Worm (Caenorhabditis elegans) whole organism, L1 larva: ENCODE data around the gene R11G11.16.

Experiments used
- C04F5.9 ChIP-seq: sonication (generic microtip); optimal IDR thresholded peaks from 2 replicates; lab custom pipeline; 2016; ENCODE audit warnings: missing genetic modification characterization, missing compliant biosample characterization
- C34B4.2 ChIP-seq: sonication (generic microtip); optimal IDR thresholded peaks from 2 replicates; lab custom pipeline; 2017; ENCODE audit warnings: mild to moderate bottlenecking, missing genetic modification characterization, missing compliant biosample characterization
- aha-1 ChIP-seq: fragments of 150-350 bp; optimal IDR thresholded peaks from 2 replicates; lab custom pipeline; 2014; ENCODE audit warnings: missing biosample characterization, missing genetic modification characterization
- alr-1 ChIP-seq: fragments of 200-800 bp; sonication (Bioruptor generic); optimal IDR thresholded peaks from 2 replicates; lab custom pipeline; 2018; ENCODE audit warnings: borderline replicate concordance, mild to moderate bottlenecking, missing genetic modification characterization, missing compliant biosample characterization
- aly-2 ChIP-seq: fragments of 150-350 bp; optimal IDR thresholded peaks from 2 replicates; lab custom pipeline; 2014; ENCODE audit warnings: missing biosample characterization, missing genetic modification characterization
- ceh-88 ChIP-seq: fragments of 200-800 bp; sonication (Bioruptor generic); IDR thresholded peaks from 2 replicates; pipeline ENCODE4 v1.3.6; 2022; ENCODE audit warnings: missing genetic modification characterization, missing compliant biosample characterization
- ces-1 ChIP-seq: fragments of 150-350 bp; optimal IDR thresholded peaks from 2 replicates; lab custom pipeline; 2014; ENCODE audit warnings: missing biosample characterization, missing genetic modification reagents, missing genetic modification characterization
- elt-3 ChIP-seq, 6 experiments: fragments of 150-350 bp in 1 of 6; sonication (generic microtip); optimal IDR thresholded peaks; 2 replicates each; lab custom pipeline; 2017 to 2018; ENCODE audit warnings: missing biosample characterization in 6 of 6, missing genetic modification characterization in 6 of 6, inconsistent platforms in 1 of 6
- fkh-8 ChIP-seq: sonication (generic microtip); optimal IDR thresholded peaks from 2 replicates; lab custom pipeline; 2016; ENCODE audit warnings: mild to moderate bottlenecking, missing genetic modification characterization, missing compliant biosample characterization
- hlh-17 ChIP-seq: fragments of 200-800 bp; sonication (Bioruptor generic); optimal IDR thresholded peaks from 2 replicates; lab custom pipeline; 2018; ENCODE audit warnings: missing genetic modification characterization, mild to moderate bottlenecking, missing compliant biosample characterization, moderate library complexity, borderline replicate concordance
- irx-1 ChIP-seq: sonication (generic microtip); optimal IDR thresholded peaks from 2 replicates; lab custom pipeline; 2016; ENCODE audit warnings: missing genetic modification characterization, missing compliant biosample characterization
- isw-1 ChIP-seq: fragments of 200-800 bp; sonication (Bioruptor generic); IDR thresholded peaks from 2 replicates; pipeline ENCODE4 v1.3.6; 2022; ENCODE audit warnings: missing genetic modification characterization, missing compliant biosample characterization
- lin-13 ChIP-seq: fragments of 150-350 bp; optimal IDR thresholded peaks from 2 replicates; lab custom pipeline; 2014; ENCODE audit warnings: missing biosample characterization, missing genetic modification reagents, missing genetic modification characterization
- lin-14 ChIP-seq: fragments of 200-800 bp; sonication (Bioruptor generic); optimal IDR thresholded peaks from 2 replicates; lab custom pipeline; 2018; ENCODE audit warnings: mild to moderate bottlenecking, missing genetic modification characterization, moderate library complexity, missing compliant biosample characterization
- lin-35 ChIP-seq, 2 experiments: fragments of 150-350 bp; optimal IDR thresholded peaks; 2 replicates each; lab custom pipeline; 2014; ENCODE audit warnings: missing biosample characterization in 2 of 2, missing genetic modification characterization in 2 of 2, missing genetic modification reagents in 2 of 2
- lin-39 ChIP-seq: fragments of 150-350 bp; optimal IDR thresholded peaks from 2 replicates; lab custom pipeline; 2014; ENCODE audit warnings: missing biosample characterization, missing genetic modification reagents, missing genetic modification characterization
- lsy-2 ChIP-seq, 2 experiments: fragments of 150-350 bp; optimal IDR thresholded peaks; 2 replicates each; lab custom pipeline; 2014; ENCODE audit warnings: missing biosample characterization in 2 of 2, missing genetic modification characterization in 2 of 2
- mab-9 ChIP-seq: fragments of 200-800 bp; sonication (Bioruptor generic); IDR thresholded peaks from 2 replicates; pipeline ENCODE4 v1.3.6; 2022; ENCODE audit warnings: missing genetic modification reagents, missing genetic modification characterization, missing compliant biosample characterization
- mep-1 ChIP-seq: fragments of 150-350 bp; optimal IDR thresholded peaks from 2 replicates; lab custom pipeline; 2014; ENCODE audit warnings: missing biosample characterization, missing genetic modification characterization
- nhr-11 ChIP-seq: fragments of 150-350 bp; optimal IDR thresholded peaks from 2 replicates; lab custom pipeline; 2014; ENCODE audit warnings: missing biosample characterization, missing genetic modification characterization
- nhr-237 ChIP-seq: fragments of 150-350 bp; optimal IDR thresholded peaks from 2 replicates; lab custom pipeline; 2014; ENCODE audit warnings: missing biosample characterization, missing genetic modification characterization
- nhr-47 ChIP-seq: sonication (generic microtip); optimal IDR thresholded peaks from 2 replicates; lab custom pipeline; 2016; ENCODE audit warnings: mild to moderate bottlenecking, missing genetic modification characterization, moderate library complexity, missing compliant biosample characterization
- nhr-76 ChIP-seq: sonication (generic microtip); optimal IDR thresholded peaks from 2 replicates; lab custom pipeline; 2017; ENCODE audit warnings: missing biosample characterization, missing genetic modification characterization
- pqm-1 ChIP-seq: sonication (generic microtip); optimal IDR thresholded peaks from 3 replicates; lab custom pipeline; 2017; ENCODE audit warnings: missing biosample characterization, missing genetic modification characterization
- skn-1 ChIP-seq: fragments of 150-350 bp; optimal IDR thresholded peaks from 2 replicates; lab custom pipeline; 2014; ENCODE audit warnings: missing biosample characterization, missing genetic modification characterization
- snpc-4 ChIP-seq: fragments of 150-350 bp; optimal IDR thresholded peaks from 2 replicates; lab custom pipeline; 2014; ENCODE audit warnings: missing biosample characterization, missing genetic modification characterization
- snu-23 ChIP-seq: sonication (generic microtip); optimal IDR thresholded peaks from 2 replicates; lab custom pipeline; 2016; ENCODE audit warnings: missing genetic modification characterization, missing compliant biosample characterization
- sox-4 ChIP-seq: sonication (generic microtip); optimal IDR thresholded peaks from 2 replicates; lab custom pipeline; 2016; ENCODE audit warnings: missing genetic modification characterization, missing compliant biosample characterization
- sup-37 ChIP-seq: fragments of 200-800 bp; sonication (Bioruptor generic); optimal IDR thresholded peaks from 2 replicates; lab custom pipeline; 2018; ENCODE audit warnings: mild to moderate bottlenecking, missing genetic modification characterization, missing compliant biosample characterization
- tlp-1 ChIP-seq: fragments of 150-350 bp; optimal IDR thresholded peaks from 2 replicates; lab custom pipeline; 2014; ENCODE audit warnings: missing biosample characterization, missing genetic modification characterization
- unc-130 ChIP-seq: fragments of 150-350 bp; optimal IDR thresholded peaks from 2 replicates; lab custom pipeline; 2017; ENCODE audit warnings: missing biosample characterization, missing genetic modification characterization, inconsistent platforms
- unc-98 ChIP-seq: fragments of 200-800 bp; sonication (Bioruptor generic); IDR thresholded peaks from 2 replicates; pipeline ENCODE4 v1.3.6; 2022; ENCODE audit warnings: missing genetic modification characterization, missing compliant biosample characterization
- xbp-1 ChIP-seq: sonication (generic microtip); optimal IDR thresholded peaks from 2 replicates; lab custom pipeline; 2016; ENCODE audit warnings: missing genetic modification characterization, missing compliant biosample characterization
- zip-4 ChIP-seq: fragments of 200-800 bp; sonication (Bioruptor generic); optimal IDR thresholded peaks from 2 replicates; lab custom pipeline; 2018; ENCODE audit warnings: mild to moderate bottlenecking, missing genetic modification characterization, moderate library complexity, missing compliant biosample characterization
- ztf-11 ChIP-seq, 2 experiments: sonication (generic microtip); optimal IDR thresholded peaks; 2 replicates each; lab custom pipeline; 2016 to 2017; ENCODE audit warnings: missing genetic modification characterization in 2 of 2, missing biosample characterization in 1 of 2, missing compliant biosample characterization in 1 of 2

R11G11.16 gene

ce11 chrV:503728-504127 lies 21.2 kb downstream of the R11G11.16 start, which contains the start of gene srlf-35 (continued):
- no peak for TF ChIP-seq hlh-17 (GFP tag; lab: Kevin White, UChicago)

DNA sequence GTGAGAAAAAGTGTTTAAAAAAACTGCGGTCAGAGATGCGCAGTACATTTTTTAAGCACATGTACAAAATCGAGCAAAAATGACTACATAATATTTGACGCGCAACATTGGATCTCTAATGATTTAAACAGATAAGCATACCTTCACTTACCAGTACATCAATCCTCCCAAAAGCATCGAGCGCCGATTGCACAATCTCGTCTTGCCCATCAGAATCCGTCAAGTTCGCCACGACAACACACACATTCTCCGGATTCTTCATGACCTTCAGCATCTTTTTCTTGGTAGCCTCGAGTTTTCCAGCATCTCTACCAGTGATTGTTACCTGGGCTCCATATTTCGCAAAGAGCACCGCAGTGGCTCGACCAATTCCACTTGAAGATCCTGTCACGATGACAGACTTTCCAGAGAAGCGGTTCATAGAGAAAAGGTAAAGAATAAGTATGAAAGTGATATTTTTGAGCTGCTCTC lies 22.1 kb downstream of the R11G11.16 start, which contains the start of gene T01G6.10:
Gene T01G6.10 (minus strand): TSS at position 421 of the 471 bp plus-strand sequence.
- TF ChIP-seq nhr-11 (tag; lab: Kevin White, UChicago), result no peak
- TF ChIP-seq elt-3 (tag; optimal IDR thresholded peaks at IDR 0.05; lab: Kevin White, UChicago), result no peak
- TF ChIP-seq unc-130 (tag; lab: Kevin White, UChicago), result no peak
- no peak for TF ChIP-seq C34B4.2
- no peak for TF ChIP-seq unc-98 (GFP tag; lab: Robert Waterston, UW)
- TF ChIP-seq aly-2 (tag; lab: Kevin White, UChicago), result no peak
- no peak for TF ChIP-seq ztf-11 (tag; optimal IDR thresholded peaks at IDR 0.05; lab: Kevin White, UChicago)
- TF ChIP-seq aha-1 (tag; lab: Kevin White, UChicago), result no peak

- no peak for TF ChIP-seq zip-4
- no peak for TF ChIP-seq alr-1
- no peak for TF ChIP-seq mep-1 (tag; lab: Kevin White, UChicago)
- TF ChIP-seq ces-1 (GFP tag; lab: Kevin White, UChicago), result no peak
- TF ChIP-seq lin-14 (GFP tag; lab: Kevin White, UChicago), result no peak
- no peak for TF ChIP-seq snpc-4 (tag; lab: Kevin White, UChicago)
- TF ChIP-seq lin-39 (tag; lab: Kevin White, UChicago), result no peak
- TF ChIP-seq C04F5.9 (tag; lab: Kevin White, UChicago), result no peak
- no peak for TF ChIP-seq elt-3 (tag; optimal IDR thresholded peaks at IDR 0.05; lab: Kevin White, UChicago)
- TF ChIP-seq lsy-2 (tag; optimal IDR thresholded peaks at IDR 0.05; lab: Kevin White, UChicago), result no peak
- TF ChIP-seq tlp-1 (tag; lab: Kevin White, UChicago), result no peak
- no peak for TF ChIP-seq lin-35 (GFP tag; optimal IDR thresholded peaks at IDR 0.05; lab: Kevin White, UChicago)
- TF ChIP-seq nhr-76 (tag; lab: Kevin White, UChicago), result no peak
- no peak for TF ChIP-seq sup-37
- no peak for TF ChIP-seq nhr-237 (tag; lab: Kevin White, UChicago)
Measured at ce11 chrV:501230-501629, 23.7 kb downstream of the R11G11.16 start, which contains the start of gene str-256. TSS of gene str-256 (minus strand) at chrV:501330.

DNA sequence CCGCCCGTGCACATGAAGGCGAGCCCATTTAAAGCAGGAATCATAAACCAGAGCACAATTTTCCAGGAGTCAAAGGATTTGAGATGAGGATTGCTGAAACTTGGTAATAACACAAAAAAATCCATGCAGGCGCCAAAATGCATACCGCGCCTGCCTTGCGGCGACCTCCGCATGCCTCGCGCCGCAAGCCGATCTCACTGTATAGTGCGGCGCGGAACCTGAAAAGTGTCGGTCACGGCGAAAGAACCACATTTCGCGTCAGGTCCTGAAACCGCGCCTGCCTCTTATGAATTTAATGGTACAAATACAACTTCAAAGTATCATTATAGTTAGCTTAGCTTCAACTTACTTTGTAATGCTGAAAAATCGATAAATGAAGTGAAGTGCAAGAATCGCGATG lies 24.4 kb downstream of the R11G11.16 start:
- TF ChIP-seq tlp-1 (tag; lab: Kevin White, UChicago), result no peak
- no peak for TF ChIP-seq ceh-88 (GFP tag; lab: Robert Waterston, UW)

ce11 chrV:497399-497798 lies 27.5 kb downstream of the R11G11.16 start, which contains the start of gene T01G6.1:
TSS of gene T01G6.1 (plus strand) at chrV:497699.
- TF ChIP-seq isw-1 (no peak), nhr-47 (tag; lab: Kevin White, UChicago) (no peak), sox-4 (tag; lab: Kevin White, UChicago) (no peak), xbp-1 (tag; lab: Kevin White, UChicago) (no peak), lin-13 (GFP tag; lab: Kevin White, UChicago) (no peak), irx-1 (tag; lab: Kevin White, UChicago) (no peak), pqm-1 (tag; lab: Kevin White, UChicago) (no peak), skn-1 (no peak), zip-4 (no peak), nhr-237 (tag; lab: Kevin White, UChicago) (no peak), mab-9 (no peak), fkh-8 (tag; lab: Kevin White, UChicago) (no peak), mep-1 (tag; lab: Kevin White, UChicago) (no peak), snu-23 (no peak)
